Fruit fly (Drosophila melanogaster) S2 (cell line): ENCODE data around the gene Acp98AB.

Experiments used
- CG8478 ChIP-seq: fragments of >200 bp; optimal IDR thresholded peaks from 2 replicates; lab custom pipeline; 2018
- CTCF ChIP-seq, 2 experiments: fragments of >200 bp; optimal IDR thresholded peaks; 2 replicates each; lab custom pipeline; 2018

DNA sequence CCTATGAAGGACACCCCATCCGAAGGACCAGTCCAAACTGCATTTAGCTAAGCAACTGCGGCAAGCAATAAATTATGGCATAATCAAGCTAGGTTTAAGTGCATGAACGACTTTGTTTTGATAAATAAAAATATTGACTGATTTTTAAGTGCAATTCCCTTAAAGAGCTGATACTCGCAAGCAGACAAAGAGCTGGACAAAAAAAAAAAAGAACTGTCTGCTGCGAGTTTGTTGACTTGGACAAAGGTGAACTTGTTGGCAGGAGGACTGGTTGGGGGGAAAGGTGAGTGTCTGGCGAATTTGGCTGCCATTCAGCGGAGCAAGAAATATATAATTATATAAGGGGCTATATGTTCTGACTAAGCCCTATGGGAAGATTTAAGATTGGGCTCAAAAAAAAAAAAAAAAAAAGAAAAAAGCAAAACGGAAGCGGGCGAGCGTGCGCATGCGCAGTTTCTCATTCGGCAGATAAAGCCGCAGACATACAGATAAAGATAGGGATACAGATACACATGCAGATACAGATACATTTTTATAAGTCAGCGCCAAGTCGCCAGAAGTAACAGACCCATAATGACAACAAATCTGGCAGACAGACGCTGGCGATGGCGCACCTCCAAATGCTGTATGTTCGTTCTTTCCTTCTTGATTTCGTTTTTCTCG, 1.9 kb upstream of the Acp98AB start:
- TF ChIP-seq CG8478 (no peak), CTCF (optimal IDR thresholded peaks at IDR 0.05; lab: Kevin White, UChicago) (no peak)
